Fruit fly (Drosophila melanogaster): ENCODE results near the gene CG3823.

The CG3823 gene

dm6 chrX:6303675-6304074 is at the start of gene CG3823:
Gene CG3823, plus strand, starts transcription at chrX:6303975.
- TF ChIP-seq CTCF (optimal IDR thresholded peaks at IDR 0.05) (no peak), CG8478 (optimal IDR thresholded peaks at IDR 0.05) (no peak)

dm6 chrX:6254617-6255349 is 49.0 kb upstream of the CG3823 start:
- TF ChIP-seq CTCF (optimal IDR thresholded peaks at IDR 0.05) (no peak), CG8478 (optimal IDR thresholded peaks at IDR 0.05) (no peak)

DNA sequence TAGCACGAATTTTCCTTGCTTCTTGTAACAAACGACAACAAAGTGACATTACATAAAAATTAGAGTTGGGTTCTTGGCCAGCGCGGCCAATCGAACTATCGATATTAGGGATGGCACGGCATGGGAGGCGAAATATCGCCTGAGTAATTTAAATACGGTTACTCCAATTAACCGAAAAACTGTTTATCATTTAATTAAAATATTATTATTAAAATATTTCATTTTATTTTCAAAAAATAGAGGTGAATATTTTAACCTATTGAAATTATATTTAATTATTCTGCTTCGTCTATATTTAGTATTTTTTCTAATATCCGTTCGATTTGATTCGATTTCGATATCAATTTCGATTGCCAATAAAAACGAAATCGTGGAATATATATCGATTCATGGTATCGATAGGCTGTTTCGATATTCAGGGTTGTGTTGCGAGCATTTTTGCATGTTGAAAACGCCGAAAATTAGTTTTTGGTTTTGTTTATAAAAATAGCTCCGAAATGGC is 48.3 kb upstream of the CG3823 start, which contains the start of the genes Rbcn-3A and Spx:
Gene Rbcn-3A (minus strand): TSS at position 74 of the 502 bp plus-strand sequence.
Gene Spx (plus strand): TSS at position 409 of the 502 bp plus-strand sequence.
- no peak for TF ChIP-seq CG8478 (optimal IDR thresholded peaks at IDR 0.05)
- TF ChIP-seq CTCF (optimal IDR thresholded peaks at IDR 0.05): no peak

- TF ChIP-seq CG8478 (optimal IDR thresholded peaks at IDR 0.05) (no peak), CTCF (optimal IDR thresholded peaks at IDR 0.05) (no peak)
Measured at dm6 chrX:6259696-6260095, 44.1 kb upstream of the CG3823 start.

DNA sequence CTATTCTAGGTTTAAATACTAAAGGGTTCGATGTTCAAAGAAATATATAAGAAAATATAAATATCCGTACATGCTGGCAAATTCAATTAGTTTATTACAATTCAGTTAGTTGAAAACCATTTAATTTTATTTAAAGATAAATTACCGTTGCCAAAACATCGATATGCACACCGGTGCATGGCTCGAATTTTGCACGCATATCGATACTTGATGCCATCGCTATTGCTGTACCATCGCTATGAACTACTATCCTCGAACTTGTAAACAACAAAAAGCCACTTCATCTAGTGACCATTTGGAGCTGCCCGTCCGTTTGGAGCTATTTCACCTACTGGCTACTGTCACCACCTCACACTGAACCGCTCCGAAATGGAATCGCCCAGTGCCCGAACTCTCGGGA is 42.9 kb upstream of the CG3823 start, which contains the start of gene Josd:
Gene Josd (plus strand): TSS at position 270 of the 400 bp plus-strand sequence.
- TF ChIP-seq CTCF (optimal IDR thresholded peaks at IDR 0.05) (no peak), CG8478 (optimal IDR thresholded peaks at IDR 0.05) (no peak)

- TF ChIP-seq CTCF (optimal IDR thresholded peaks at IDR 0.05): no peak
Measured at dm6 chrX:6263614-6264130, 40.1 kb upstream of the CG3823 start.

dm6 chrX:6264456-6264855 is 39.3 kb upstream of the CG3823 start:
- no peak for TF ChIP-seq CG8478 (optimal IDR thresholded peaks at IDR 0.05)
- TF ChIP-seq CTCF (optimal IDR thresholded peaks at IDR 0.05): no peak

DNA sequence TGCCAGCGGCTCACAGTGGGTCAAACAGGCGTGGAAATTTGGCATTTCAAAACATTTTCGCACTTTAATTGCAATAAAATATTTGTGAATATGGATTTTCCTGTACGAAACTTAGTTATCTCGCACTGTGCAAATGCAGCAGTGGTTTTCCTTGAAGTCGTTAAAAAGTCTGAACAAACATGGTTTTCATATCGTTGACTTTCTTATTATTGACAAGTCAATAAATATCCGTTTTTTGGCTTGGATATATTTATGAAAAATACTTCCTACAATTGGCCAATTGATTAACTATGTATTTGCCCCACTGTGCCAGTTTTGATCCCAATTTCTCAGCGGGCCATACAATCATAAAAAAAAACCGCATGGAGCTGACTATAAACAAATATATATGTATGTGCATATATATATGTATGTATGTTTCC is 38.3 kb upstream of the CG3823 start:
- TF ChIP-seq CG8478 (optimal IDR thresholded peaks at IDR 0.05) (no peak), CTCF (optimal IDR thresholded peaks at IDR 0.05) (no peak)

DNA sequence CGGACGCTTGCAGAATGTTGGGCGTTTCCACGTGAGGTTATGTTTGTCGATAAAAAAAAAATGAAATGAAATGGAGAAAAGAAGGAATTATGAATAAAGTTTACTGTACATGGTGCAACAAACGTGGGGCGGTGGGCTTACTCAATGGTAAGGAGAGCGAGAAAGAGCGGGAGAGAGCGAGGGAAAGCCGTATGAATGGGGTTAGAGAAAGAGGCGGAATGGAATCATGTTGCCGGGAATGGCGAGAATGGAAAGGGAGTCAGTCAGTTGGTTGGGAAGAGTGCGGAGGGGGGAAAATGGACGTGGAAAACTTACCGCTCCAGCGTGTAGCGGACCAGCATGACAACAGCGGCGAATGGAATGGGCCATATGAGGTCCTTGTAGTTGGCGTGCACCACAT is 37.7 kb upstream of the CG3823 start:
- TF ChIP-seq CTCF (optimal IDR thresholded peaks at IDR 0.05) (no peak), CG8478 (optimal IDR thresholded peaks at IDR 0.05) (no peak)

dm6 chrX:6267187-6267711 is 36.5 kb upstream of the CG3823 start, which contains the start of gene schlank:
Gene schlank, minus strand, starts transcription at chrX:6267228.
- TF ChIP-seq CTCF (optimal IDR thresholded peaks at IDR 0.05) (no peak), CG8478 (optimal IDR thresholded peaks at IDR 0.05) (no peak)

- TF ChIP-seq CTCF (optimal IDR thresholded peaks at IDR 0.05) (no peak), CG8478 (optimal IDR thresholded peaks at IDR 0.05) (no peak)
Measured at dm6 chrX:6267745-6268582, 35.8 kb upstream of the CG3823 start, which contains the start of gene Spt6. Gene Spt6, plus strand, starts transcription at chrX:6267797.

DNA sequence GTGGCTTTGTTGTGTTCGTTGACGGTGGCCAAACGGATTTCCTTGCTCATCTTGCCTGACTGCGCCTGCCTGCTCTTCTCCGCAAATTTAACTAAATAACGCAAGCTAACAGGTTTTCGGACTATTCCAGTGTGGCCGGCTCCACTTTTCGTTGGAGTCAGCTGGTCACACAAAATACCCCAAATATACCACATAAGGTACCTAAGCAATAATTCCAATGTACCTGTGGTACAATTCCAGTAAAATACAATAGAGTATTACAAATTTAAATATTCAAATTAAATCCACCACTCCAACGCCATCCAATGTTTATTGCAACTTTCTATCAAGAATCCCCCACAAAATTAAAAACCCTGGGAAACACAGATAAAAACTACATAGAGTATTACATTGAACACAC is 27.2 kb upstream of the CG3823 start, which contains the start of gene CG3566:
Gene CG3566 (minus strand): TSS at position 135 of the 400 bp plus-strand sequence.
- no peak for TF ChIP-seq CG8478 (optimal IDR thresholded peaks at IDR 0.05)
- no peak for TF ChIP-seq CTCF (optimal IDR thresholded peaks at IDR 0.05)

dm6 chrX:6278879-6279628 is 24.7 kb upstream of the CG3823 start:
- TF ChIP-seq CG8478 (optimal IDR thresholded peaks at IDR 0.05) (no peak), CTCF (optimal IDR thresholded peaks at IDR 0.05) (no peak)

DNA sequence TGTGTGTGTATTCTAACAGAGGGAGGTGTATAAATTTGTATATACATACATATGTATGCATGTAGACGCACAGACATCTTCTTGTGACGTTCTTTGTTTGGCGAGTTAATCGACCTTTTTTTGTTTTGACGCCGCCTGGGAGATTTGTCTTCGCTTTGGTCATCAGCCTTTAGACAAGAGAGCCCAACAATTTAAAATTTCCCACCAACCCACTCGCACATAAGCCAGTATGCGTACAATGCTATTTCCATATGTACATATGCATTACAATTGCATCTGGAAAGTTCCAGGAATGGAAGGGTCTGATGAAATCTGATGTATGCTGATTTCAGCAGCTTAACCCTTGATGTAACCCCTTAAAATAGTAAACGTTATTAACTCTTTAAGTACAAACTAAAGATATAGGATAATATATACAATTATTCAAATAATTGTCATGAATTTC is 24.1 kb upstream of the CG3823 start, which contains the start of gene Ubi-p5E:
Gene Ubi-p5E (minus strand): TSS at position 19 of the 445 bp plus-strand sequence.
- TF ChIP-seq CG8478 (optimal IDR thresholded peaks at IDR 0.05) (no peak), CTCF (optimal IDR thresholded peaks at IDR 0.05) (no peak)
